Worm (Caenorhabditis elegans): Measurements from ENCODE around the gene col-110.

- no peak for TF ChIP-seq nfya-1 (tag; optimal IDR thresholded peaks at IDR 0.05)
- no peak for TF ChIP-seq ceh-24 (tag; optimal IDR thresholded peaks at IDR 0.05)
- TF ChIP-seq odd-2 (tag; optimal IDR thresholded peaks at IDR 0.05) = no peak
- no peak for TF ChIP-seq fax-1 (tag; optimal IDR thresholded peaks at IDR 0.05)
- TF ChIP-seq pqm-1 (tag; optimal IDR thresholded peaks at IDR 0.05) = no peak
- TF ChIP-seq ceh-9 (tag; optimal IDR thresholded peaks at IDR 0.05) = no peak
- no peak for TF ChIP-seq ama-1 (optimal IDR thresholded peaks at IDR 0.05)
- TF ChIP-seq pax-1 (tag; optimal IDR thresholded peaks at IDR 0.05) = no peak
- no peak for TF ChIP-seq unc-86 (tag; optimal IDR thresholded peaks at IDR 0.05)
Observed at ce11 chrIV:4640941-4641340, 31.5 kb upstream of the col-110 start.

Data from whole organism, late embryonic.